Fruit fly (Drosophila melanogaster) whole organism, embryonic: ENCODE data around the gene CG5892.

Experiments
- Adf1 ChIP-seq: fragments of 200-800 bp; sonication (Bioruptor generic); IDR thresholded peaks from 2 replicates; pipeline ENCODE4 v1.3.6; 2022; ENCODE audit warnings: missing biosample characterization, missing genetic modification characterization
- Antp ChIP-seq: fragments of 200-800 bp; sonication (Bioruptor generic); optimal IDR thresholded peaks from 3 replicates; lab custom pipeline; 2016; ENCODE audit warnings: missing biosample characterization, missing genetic modification characterization
- BEAF-32 ChIP-seq: fragments of 200-800 bp; sonication (Bioruptor generic); optimal IDR thresholded peaks from 3 replicates; lab custom pipeline; 2017; ENCODE audit warnings: missing biosample characterization, missing genetic modification characterization, mild to moderate bottlenecking, moderate library complexity, missing genetic modification reagents
- CG11247 ChIP-seq: fragments of 200-800 bp; sonication (Bioruptor generic); IDR thresholded peaks from 2 replicates; pipeline ENCODE4 v1.3.6; 2022; ENCODE audit warnings: missing biosample characterization, missing genetic modification characterization
- CG12219 ChIP-seq: fragments of 200-800 bp; sonication (Bioruptor generic); optimal IDR thresholded peaks from 3 replicates; lab custom pipeline; 2018; ENCODE audit warnings: missing biosample characterization, mild to moderate bottlenecking, missing genetic modification characterization
- CG12942 ChIP-seq: fragments of 200-800 bp; sonication (Bioruptor generic); optimal IDR thresholded peaks from 3 replicates; lab custom pipeline; 2016; ENCODE audit warnings: missing biosample characterization, missing genetic modification characterization
- CG13775 ChIP-seq: fragments of 200-800 bp; sonication (Bioruptor generic); optimal IDR thresholded peaks from 3 replicates; lab custom pipeline; 2017; ENCODE audit warnings: missing biosample characterization, mild to moderate bottlenecking, missing genetic modification characterization
- CG16813 ChIP-seq: fragments of 200-800 bp; sonication (Bioruptor generic); IDR thresholded peaks from 3 replicates; pipeline ENCODE4 v1.3.6; 2022; ENCODE audit warnings: missing biosample characterization, missing genetic modification characterization; ENCODE audit not compliant: partially characterized antibody
- CG17328 ChIP-seq: fragments of 200-800 bp; sonication (Bioruptor generic); IDR thresholded peaks from 2 replicates; pipeline ENCODE4 v1.3.6; 2022; ENCODE audit warnings: missing biosample characterization, missing genetic modification characterization
- CG17385 ChIP-seq: fragments of 200-800 bp; sonication (Bioruptor generic); optimal IDR thresholded peaks from 3 replicates; lab custom pipeline; 2018; ENCODE audit warnings: missing biosample characterization, mild to moderate bottlenecking, missing genetic modification characterization
- CG17568 ChIP-seq: fragments of 200-800 bp; sonication (Bioruptor generic); optimal IDR thresholded peaks from 2 replicates; lab custom pipeline; 2018; ENCODE audit warnings: missing biosample characterization, mild to moderate bottlenecking, missing genetic modification characterization, moderate library complexity
- CG18764 ChIP-seq: fragments of 200-800 bp; sonication (Bioruptor generic); optimal IDR thresholded peaks from 3 replicates; lab custom pipeline; 2016; ENCODE audit warnings: missing biosample characterization, missing genetic modification characterization
- CG2678 ChIP-seq: fragments of 200-800 bp; sonication (Bioruptor generic); optimal IDR thresholded peaks from 3 replicates; lab custom pipeline; 2019; ENCODE audit warnings: missing biosample characterization, mild to moderate bottlenecking, missing genetic modification characterization, moderate library complexity
- CG30403 ChIP-seq: fragments of 200-800 bp; sonication (Bioruptor generic); optimal IDR thresholded peaks from 3 replicates; lab custom pipeline; 2016; ENCODE audit warnings: missing biosample characterization, missing genetic modification characterization
- CG31388 ChIP-seq: fragments of 200-800 bp; sonication (Bioruptor generic); optimal IDR thresholded peaks from 2 replicates; lab custom pipeline; 2016; ENCODE audit warnings: missing biosample characterization, missing genetic modification characterization
- CG33557 ChIP-seq: fragments of 200-800 bp; sonication (Bioruptor generic); optimal IDR thresholded peaks from 2 replicates; lab custom pipeline; 2019; ENCODE audit warnings: missing biosample characterization, mild to moderate bottlenecking, missing genetic modification characterization, moderate library complexity
- CG3407 ChIP-seq: fragments of 200-800 bp; sonication (Bioruptor generic); optimal IDR thresholded peaks from 2 replicates; lab custom pipeline; 2018; ENCODE audit warnings: missing biosample characterization, mild to moderate bottlenecking, missing genetic modification characterization
- CG4854 ChIP-seq: fragments of 200-800 bp; sonication (Bioruptor generic); optimal IDR thresholded peaks from 2 replicates; lab custom pipeline; 2016; ENCODE audit warnings: missing biosample characterization, missing genetic modification characterization, inconsistent platforms
- CG5180 ChIP-seq: fragments of 200-800 bp; sonication (Bioruptor generic); optimal IDR thresholded peaks from 3 replicates; lab custom pipeline; 2017; ENCODE audit warnings: missing biosample characterization, missing genetic modification characterization, mild to moderate bottlenecking, moderate library complexity, missing genetic modification reagents
- CG6175 ChIP-seq: fragments of 200-800 bp; sonication (Bioruptor generic); IDR thresholded peaks from 3 replicates; pipeline ENCODE4 v1.3.6; 2022; ENCODE audit warnings: missing biosample characterization, missing genetic modification characterization
- CG6254 ChIP-seq: fragments of 200-800 bp; sonication (Bioruptor generic); optimal IDR thresholded peaks from 3 replicates; lab custom pipeline; 2017; ENCODE audit warnings: mild to moderate bottlenecking, missing biosample characterization, missing genetic modification reagents, missing genetic modification characterization
- CG6683 ChIP-seq: fragments of 200-800 bp; sonication (Bioruptor generic); optimal IDR thresholded peaks from 2 replicates; lab custom pipeline; 2017; ENCODE audit warnings: missing biosample characterization, mild to moderate bottlenecking, missing genetic modification characterization, missing genetic modification reagents
- CG8290 ChIP-seq, 3 experiments: fragments of 200-800 bp; sonication (Bioruptor generic); optimal IDR thresholded peaks; 2 replicates each; lab custom pipeline; 2016 to 2019; ENCODE audit warnings: missing biosample characterization in 3 of 3, missing genetic modification characterization in 3 of 3, mild to moderate bottlenecking in 2 of 3, moderate library complexity in 1 of 3
- CG8944 ChIP-seq: fragments of 200-800 bp; sonication (Bioruptor generic); optimal IDR thresholded peaks from 3 replicates; lab custom pipeline; 2016; ENCODE audit warnings: missing biosample characterization, missing genetic modification characterization
- Chrac-16 ChIP-seq: fragments of 200-800 bp; sonication (Bioruptor generic); optimal IDR thresholded peaks from 3 replicates; lab custom pipeline; 2016; ENCODE audit warnings: missing biosample characterization, missing genetic modification characterization
- Dad ChIP-seq: fragments of 200-800 bp; sonication (Bioruptor generic); optimal IDR thresholded peaks from 3 replicates; lab custom pipeline; 2016; ENCODE audit warnings: missing biosample characterization, missing genetic modification characterization
- Deaf1 ChIP-seq: fragments of 200-800 bp; optimal IDR thresholded peaks from 3 replicates; lab custom pipeline; 2019; ENCODE audit warnings: missing biosample characterization, mild to moderate bottlenecking, missing genetic modification characterization, moderate library complexity
- HmgD ChIP-seq: fragments of 200-800 bp; sonication (Bioruptor generic); optimal IDR thresholded peaks from 3 replicates; lab custom pipeline; 2016; ENCODE audit warnings: missing biosample characterization, missing genetic modification characterization
- Hr39 ChIP-seq: fragments of >200 bp; optimal IDR thresholded peaks from 2 replicates; lab custom pipeline; 2017
- MBD-R2 ChIP-seq: fragments of 200-800 bp; sonication (Bioruptor generic); IDR thresholded peaks from 2 replicates; pipeline ENCODE4 v1.3.6; 2022; ENCODE audit warnings: missing biosample characterization, missing genetic modification characterization
- Nf-YB ChIP-seq: fragments of 200-800 bp; sonication (Bioruptor generic); optimal IDR thresholded peaks from 3 replicates; lab custom pipeline; 2019; ENCODE audit warnings: missing biosample characterization, mild to moderate bottlenecking, missing genetic modification characterization, moderate library complexity
- Oaz ChIP-seq: fragments of 200-800 bp; sonication (Bioruptor generic); IDR thresholded peaks from 2 replicates; pipeline ENCODE4 v1.3.6; 2022; ENCODE audit warnings: missing biosample characterization, missing genetic modification characterization
- Ptx1 ChIP-seq: fragments of 200-800 bp; sonication (Bioruptor generic); IDR thresholded peaks from 2 replicates; pipeline ENCODE4 v1.3.6; 2022; ENCODE audit warnings: missing biosample characterization, missing genetic modification characterization
- Taf1 ChIP-seq: fragments of 200-800 bp; sonication (Bioruptor generic); IDR thresholded peaks from 2 replicates; pipeline ENCODE4 v1.3.6; 2022; ENCODE audit warnings: missing biosample characterization, missing genetic modification characterization
- ase ChIP-seq: fragments of 200-800 bp; sonication (Bioruptor generic); IDR thresholded peaks from 3 replicates; pipeline ENCODE4 v1.3.6; 2022; ENCODE audit warnings: missing biosample characterization, missing genetic modification characterization
- bigmax ChIP-seq: fragments of 200-800 bp; sonication (Bioruptor generic); optimal IDR thresholded peaks from 2 replicates; lab custom pipeline; 2018; ENCODE audit warnings: missing biosample characterization, mild to moderate bottlenecking, missing genetic modification characterization
- cas ChIP-seq: fragments of 200-800 bp; sonication (Bioruptor generic); IDR thresholded peaks from 2 replicates; pipeline ENCODE4 v1.3.6; 2022; ENCODE audit warnings: missing biosample characterization, missing genetic modification characterization
- cato ChIP-seq: fragments of 200-800 bp; sonication (Bioruptor generic); optimal IDR thresholded peaks from 2 replicates; lab custom pipeline; 2016; ENCODE audit warnings: missing biosample characterization, missing genetic modification characterization, borderline replicate concordance
- dan ChIP-seq: fragments of 200-800 bp; sonication (Bioruptor generic); IDR thresholded peaks from 2 replicates; pipeline ENCODE4 v1.3.6; 2022; ENCODE audit warnings: missing biosample characterization, missing genetic modification characterization
- emc ChIP-seq: fragments of 200-800 bp; sonication (Bioruptor generic); optimal IDR thresholded peaks from 2 replicates; lab custom pipeline; 2016; ENCODE audit warnings: missing biosample characterization, missing genetic modification characterization
- fd96Cb ChIP-seq: fragments of 200-800 bp; sonication (Bioruptor generic); optimal IDR thresholded peaks from 2 replicates; lab custom pipeline; 2018; ENCODE audit warnings: missing biosample characterization, mild to moderate bottlenecking, missing genetic modification characterization, moderate library complexity
- jigr1 ChIP-seq: fragments of 200-800 bp; sonication (Bioruptor generic); IDR thresholded peaks from 3 replicates; pipeline ENCODE4 v1.3.6; 2022; ENCODE audit warnings: missing biosample characterization, missing genetic modification characterization
- lilli ChIP-seq: fragments of 200-800 bp; sonication (Bioruptor generic); optimal IDR thresholded peaks from 3 replicates; lab custom pipeline; 2016; ENCODE audit warnings: missing biosample characterization, missing genetic modification characterization
- mirr ChIP-seq: fragments of 200-800 bp; sonication (Bioruptor generic); optimal IDR thresholded peaks from 3 replicates; lab custom pipeline; 2018; ENCODE audit warnings: missing biosample characterization, mild to moderate bottlenecking, missing genetic modification characterization
- pita ChIP-seq: fragments of 200-800 bp; sonication (Bioruptor generic); optimal IDR thresholded peaks from 2 replicates; lab custom pipeline; 2017; ENCODE audit warnings: missing biosample characterization, mild to moderate bottlenecking, missing genetic modification characterization
- prd ChIP-seq, 3 experiments: fragments of >200 bp in 2 of 3; fragments of 200-800 bp in 1 of 3; sonication (Bioruptor generic) in 1 of 3; optimal IDR thresholded peaks in 2 of 3; IDR thresholded peaks in 1 of 3; 2 replicates in 2 of 3; 3 replicates in 1 of 3; pipeline versions ENCODE4 v1.3.6 to Lab custom; 2017 to 2022; ENCODE audit warnings: missing biosample characterization in 1 of 3, missing genetic modification characterization in 1 of 3
- pros ChIP-seq: fragments of 200-800 bp; sonication (Bioruptor generic); optimal IDR thresholded peaks from 3 replicates; lab custom pipeline; 2019; ENCODE audit warnings: missing biosample characterization, mild to moderate bottlenecking, missing genetic modification characterization, moderate library complexity
- pzg ChIP-seq: fragments of 200-800 bp; sonication (Bioruptor generic); optimal IDR thresholded peaks from 3 replicates; lab custom pipeline; 2018; ENCODE audit warnings: missing biosample characterization, mild to moderate bottlenecking, missing genetic modification characterization, moderate library complexity
- sr ChIP-seq: fragments of 200-800 bp; sonication (Bioruptor generic); IDR thresholded peaks from 3 replicates; pipeline ENCODE4 v1.3.6; 2022; ENCODE audit warnings: missing biosample characterization, missing genetic modification characterization
- ssp ChIP-seq: fragments of 200-800 bp; sonication (Bioruptor generic); IDR thresholded peaks from 2 replicates; pipeline ENCODE4 v1.3.6; 2022; ENCODE audit warnings: missing biosample characterization, missing genetic modification characterization
- tna ChIP-seq: fragments of 200-800 bp; sonication (Bioruptor generic); IDR thresholded peaks from 2 replicates; pipeline ENCODE4 v1.3.6; 2022; ENCODE audit warnings: missing biosample characterization, missing genetic modification characterization; ENCODE audit not compliant: partially characterized antibody

Gene CG5892

dm6 chr3R:21269923-21270322 is 27.5 kb downstream of the CG5892 start, which contains the start of the genes AP-2sigma and Idi (continued):
- peak; percentile 46 for TF ChIP-seq BEAF-32 (GFP tag; lab: Kevin White, UChicago)
- TF ChIP-seq CG8290 (GFP tag; optimal IDR thresholded peaks at IDR 0.05; lab: Kevin White, UChicago): no peak
- TF ChIP-seq CG8290 (tag; optimal IDR thresholded peaks at IDR 0.05; lab: Kevin White, UChicago): peak; percentile 10 to 84
- peak; percentile 14 for TF ChIP-seq Deaf1
- peak; percentile 10 for TF ChIP-seq lilli (GFP tag; lab: Kevin White, UChicago)
- no peak for TF ChIP-seq CG4854 (GFP tag; lab: Kevin White, UChicago)
- no peak for TF ChIP-seq fd96Cb (tag; lab: Kevin White, UChicago)
- no peak for TF ChIP-seq CG8944
- no peak for TF ChIP-seq CG6175 (GFP tag; lab: Robert Waterston, UW)
- TF ChIP-seq CG16813 (GFP tag; lab: Robert Waterston, UW): peak; percentile 32; the same call in 1 of the 3 replicates
- no peak for TF ChIP-seq Dad (GFP tag; lab: Kevin White, UChicago)
- no peak for TF ChIP-seq CG12942 (GFP tag; lab: Kevin White, UChicago)
- no peak for TF ChIP-seq cato (GFP tag; lab: Kevin White, UChicago)
- TF ChIP-seq ase: no peak
- no peak for TF ChIP-seq ssp
- no peak for TF ChIP-seq dan (GFP tag; lab: Robert Waterston, UW)
- peak; percentile 50 for TF ChIP-seq CG33557 (GFP tag; lab: Kevin White, UChicago)
- no peak for TF ChIP-seq prd (optimal IDR thresholded peaks at IDR 0.05; lab: Kevin White, UChicago)
- 0 out of 3 replicates have a peak, but pooled peaks have one; percentile 39 for TF ChIP-seq prd (GFP tag; IDR thresholded peaks at IDR 0.05; lab: Robert Waterston, UW)
- TF ChIP-seq CG11247 (GFP tag; lab: Robert Waterston, UW): no peak
- TF ChIP-seq CG5180: no peak
- no peak for TF ChIP-seq jigr1 (GFP tag; lab: Robert Waterston, UW)
- peak; percentile 2 for TF ChIP-seq mirr
- no peak for TF ChIP-seq Nf-YB (GFP tag; lab: Kevin White, UChicago)
- TF ChIP-seq CG6683 (GFP tag; lab: Kevin White, UChicago): no peak
- no peak for TF ChIP-seq emc (GFP tag; lab: Kevin White, UChicago)
- no peak for TF ChIP-seq Chrac-16 (GFP tag; lab: Kevin White, UChicago)
- no peak for TF ChIP-seq CG17568 (GFP tag; lab: Kevin White, UChicago)
- peak; percentile 0 for TF ChIP-seq CG13775 (GFP tag; lab: Kevin White, UChicago)
- TF ChIP-seq CG17385 (GFP tag; lab: Kevin White, UChicago): peak; percentile 22
- no peak for TF ChIP-seq CG3407 (GFP tag; lab: Kevin White, UChicago)
- TF ChIP-seq pros (GFP tag; lab: Kevin White, UChicago): no peak
- TF ChIP-seq CG6254 (GFP tag; lab: Kevin White, UChicago): no peak
- TF ChIP-seq Adf1 (GFP tag; lab: Robert Waterston, UW): no peak
- TF ChIP-seq CG12219: no peak
- peak; percentile 61; the same call in 2 of the 3 replicates for TF ChIP-seq sr (GFP tag; lab: Robert Waterston, UW)
- TF ChIP-seq pita: no peak
- peak; percentile 98 for TF ChIP-seq MBD-R2 (GFP tag; lab: Robert Waterston, UW)
- TF ChIP-seq pzg: peak; percentile 88
- TF ChIP-seq CG30403: peak; percentile 30
- TF ChIP-seq cas (GFP tag; lab: Robert Waterston, UW): no peak
- no peak for TF ChIP-seq CG31388 (GFP tag; lab: Kevin White, UChicago)
- TF ChIP-seq Hr39 (lab: Kevin White, UChicago): no peak
- TF ChIP-seq tna: no peak
- no peak for TF ChIP-seq CG17328
- no peak for TF ChIP-seq HmgD (GFP tag; lab: Kevin White, UChicago)
- peak; percentile 19; the same call in 1 of the 2 replicates for TF ChIP-seq Ptx1 (GFP tag; lab: Robert Waterston, UW)
- TF ChIP-seq bigmax: no peak
- peak; percentile 1 for TF ChIP-seq CG2678 (tag; lab: Kevin White, UChicago)
- TF ChIP-seq Taf1: no peak
- TF ChIP-seq Antp (GFP tag; lab: Kevin White, UChicago): peak; percentile 26
- TF ChIP-seq Oaz (GFP tag; lab: Robert Waterston, UW): no peak
- TF ChIP-seq CG18764: no peak
